Fruit fly (Drosophila melanogaster) whole organism, embryonic: Measurements from ENCODE around the gene CG31278.
A peak's percentile ranks its signal among the peaks of the same experiment; 100 is the strongest.

Source experiments
- Adf1 ChIP-seq: fragments of 200-800 bp; sonication (Bioruptor generic); IDR thresholded peaks from 2 replicates; pipeline ENCODE4 v1.3.6; 2022; ENCODE audit warnings: missing biosample characterization, missing genetic modification characterization
- Atf3 ChIP-seq: fragments of 200-800 bp; sonication (Bioruptor generic); optimal IDR thresholded peaks from 3 replicates; lab custom pipeline; 2016; ENCODE audit warnings: missing biosample characterization, missing genetic modification characterization
- BEAF-32 ChIP-seq: fragments of 200-800 bp; sonication (Bioruptor generic); optimal IDR thresholded peaks from 3 replicates; lab custom pipeline; 2017; ENCODE audit warnings: missing biosample characterization, missing genetic modification characterization, mild to moderate bottlenecking, moderate library complexity, missing genetic modification reagents
- CG10274 ChIP-seq: fragments of 200-800 bp; sonication (Bioruptor generic); optimal IDR thresholded peaks from 3 replicates; lab custom pipeline; 2017; ENCODE audit warnings: missing biosample characterization, mild to moderate bottlenecking, missing genetic modification characterization
- CG10543 ChIP-seq: fragments of 200-800 bp; sonication (Bioruptor generic); optimal IDR thresholded peaks from 3 replicates; lab custom pipeline; 2017; ENCODE audit warnings: missing biosample characterization, mild to moderate bottlenecking, missing genetic modification characterization, moderate library complexity
- CG10654 ChIP-seq: fragments of 200-800 bp; sonication (Bioruptor generic); optimal IDR thresholded peaks from 2 replicates; lab custom pipeline; 2016; ENCODE audit warnings: missing biosample characterization, missing genetic modification characterization
- CG11093 ChIP-seq: fragments of 200-800 bp; sonication (Bioruptor generic); IDR thresholded peaks from 3 replicates; pipeline ENCODE4 v1.3.6; 2022; ENCODE audit warnings: missing biosample characterization, missing genetic modification characterization
- CG11398 ChIP-seq: fragments of 200-800 bp; sonication (Bioruptor generic); optimal IDR thresholded peaks from 2 replicates; lab custom pipeline; 2016; ENCODE audit warnings: missing biosample characterization, missing genetic modification characterization
- CG11695 ChIP-seq: fragments of 200-800 bp; sonication (Bioruptor generic); IDR thresholded peaks from 3 replicates; pipeline ENCODE4 v1.3.6; 2022; ENCODE audit warnings: missing biosample characterization, missing genetic modification characterization
- CG12104 ChIP-seq: fragments of 200-800 bp; sonication (Bioruptor generic); optimal IDR thresholded peaks from 3 replicates; lab custom pipeline; 2016; ENCODE audit warnings: missing biosample characterization, missing genetic modification characterization
- CG12155 ChIP-seq: fragments of 200-800 bp; sonication (Bioruptor generic); optimal IDR thresholded peaks from 3 replicates; lab custom pipeline; 2016; ENCODE audit warnings: missing biosample characterization, missing genetic modification characterization
- CG12744 ChIP-seq: fragments of 200-800 bp; sonication (Bioruptor generic); optimal IDR thresholded peaks from 2 replicates; lab custom pipeline; 2016; ENCODE audit warnings: missing biosample characterization, missing genetic modification characterization
- CG13775 ChIP-seq: fragments of 200-800 bp; sonication (Bioruptor generic); optimal IDR thresholded peaks from 3 replicates; lab custom pipeline; 2017; ENCODE audit warnings: missing biosample characterization, mild to moderate bottlenecking, missing genetic modification characterization
- CG1603 ChIP-seq: fragments of 200-800 bp; sonication (Bioruptor generic); optimal IDR thresholded peaks from 2 replicates; lab custom pipeline; 2019; ENCODE audit warnings: missing biosample characterization, mild to moderate bottlenecking, missing genetic modification characterization, moderate library complexity
- CG1647 ChIP-seq: fragments of 200-800 bp; sonication (Bioruptor generic); optimal IDR thresholded peaks from 3 replicates; lab custom pipeline; 2016; ENCODE audit warnings: missing biosample characterization, missing genetic modification characterization
- CG16779 ChIP-seq: fragments of 200-800 bp; sonication (Bioruptor generic); IDR thresholded peaks from 2 replicates; pipeline ENCODE4 v1.3.6; 2022; ENCODE audit warnings: missing biosample characterization, missing genetic modification characterization
- CG17802 ChIP-seq: fragments of 200-800 bp; sonication (Bioruptor generic); optimal IDR thresholded peaks from 2 replicates; lab custom pipeline; 2018; ENCODE audit warnings: missing biosample characterization, mild to moderate bottlenecking, missing genetic modification characterization, moderate library complexity
- CG1792 ChIP-seq: fragments of 200-800 bp; sonication (Bioruptor generic); optimal IDR thresholded peaks from 2 replicates; lab custom pipeline; 2016; ENCODE audit warnings: missing biosample characterization, missing genetic modification characterization
- CG3995 ChIP-seq: fragments of 200-800 bp; sonication (Bioruptor generic); optimal IDR thresholded peaks from 3 replicates; lab custom pipeline; 2016; ENCODE audit warnings: missing biosample characterization, missing genetic modification characterization
- CG6854 ChIP-seq: fragments of 200-800 bp; sonication (Bioruptor generic); optimal IDR thresholded peaks from 3 replicates; lab custom pipeline; 2017; ENCODE audit warnings: missing biosample characterization, mild to moderate bottlenecking, missing genetic modification characterization
- CG7745 ChIP-seq: fragments of 200-800 bp; sonication (Bioruptor generic); optimal IDR thresholded peaks from 2 replicates; lab custom pipeline; 2018; ENCODE audit warnings: missing biosample characterization, mild to moderate bottlenecking, missing genetic modification characterization, moderate library complexity
- CG8924 ChIP-seq: fragments of 200-800 bp; optimal IDR thresholded peaks from 3 replicates; lab custom pipeline; 2019; ENCODE audit warnings: missing biosample characterization, mild to moderate bottlenecking, missing genetic modification characterization, moderate library complexity
- D19B ChIP-seq: fragments of 200-800 bp; sonication (Bioruptor generic); optimal IDR thresholded peaks from 2 replicates; lab custom pipeline; 2017; ENCODE audit warnings: missing biosample characterization, mild to moderate bottlenecking, missing genetic modification characterization
- Eip74EF ChIP-seq, 2 experiments: fragments of 200-800 bp in 1 of 2; fragments of >200 bp in 1 of 2; sonication (Bioruptor generic) in 1 of 2; optimal IDR thresholded peaks; 2 replicates each; lab custom pipeline; 2017 to 2019; ENCODE audit warnings: missing biosample characterization in 2 of 2, missing genetic modification characterization in 2 of 2, mild to moderate bottlenecking in 1 of 2, moderate library complexity in 1 of 2
- Ets97D ChIP-seq: fragments of 200-800 bp; sonication (Bioruptor generic); optimal IDR thresholded peaks from 3 replicates; lab custom pipeline; 2016; ENCODE audit warnings: missing biosample characterization, missing genetic modification characterization
- Jarid2 ChIP-seq: fragments of 200-800 bp; sonication (Bioruptor generic); optimal IDR thresholded peaks from 3 replicates; lab custom pipeline; 2017; ENCODE audit warnings: mild to moderate bottlenecking, missing biosample characterization, missing genetic modification reagents, missing genetic modification characterization
- Ravus ChIP-seq: fragments of 200-800 bp; sonication (Bioruptor generic); IDR thresholded peaks from 2 replicates; pipeline ENCODE4 v1.3.6; 2022; ENCODE audit warnings: missing biosample characterization, missing genetic modification characterization
- Rfx ChIP-seq: fragments of 200-800 bp; sonication (Bioruptor generic); IDR thresholded peaks from 2 replicates; pipeline ENCODE4 v1.3.6; 2022; ENCODE audit warnings: missing biosample characterization, missing genetic modification characterization
- Stat92E ChIP-seq, 3 experiments: fragments of >200 bp in 2 of 3; fragments of 200-800 bp in 1 of 3; sonication (Bioruptor generic) in 1 of 3; optimal IDR thresholded peaks; 2 replicates each; lab custom pipeline; 2017 to 2019; ENCODE audit warnings: missing biosample characterization in 3 of 3, missing genetic modification characterization in 3 of 3, mild to moderate bottlenecking in 1 of 3, moderate library complexity in 1 of 3
- Vsx1 ChIP-seq: fragments of 200-800 bp; sonication (Bioruptor generic); optimal IDR thresholded peaks from 2 replicates; lab custom pipeline; 2017; ENCODE audit warnings: missing biosample characterization, mild to moderate bottlenecking, missing genetic modification characterization, missing genetic modification reagents
- al ChIP-seq: fragments of 200-800 bp; sonication (Bioruptor generic); IDR thresholded peaks from 2 replicates; pipeline ENCODE4 v1.3.6; 2022; ENCODE audit warnings: missing biosample characterization, missing genetic modification characterization
- chm ChIP-seq: fragments of 200-800 bp; sonication (Bioruptor generic); IDR thresholded peaks from 2 replicates; pipeline ENCODE4 v1.3.6; 2022; ENCODE audit warnings: missing biosample characterization, missing genetic modification characterization
- en ChIP-seq: fragments of 200-800 bp; sonication (Bioruptor generic); optimal IDR thresholded peaks from 2 replicates; lab custom pipeline; 2016; ENCODE audit warnings: missing biosample characterization, missing genetic modification characterization
- fd64A ChIP-seq: fragments of 200-800 bp; sonication (Bioruptor generic); optimal IDR thresholded peaks from 3 replicates; lab custom pipeline; 2018; ENCODE audit warnings: missing biosample characterization, mild to moderate bottlenecking, missing genetic modification characterization
- ftz-f1 ChIP-seq: fragments of 200-800 bp; sonication (Bioruptor generic); optimal IDR thresholded peaks from 2 replicates; lab custom pipeline; 2016; ENCODE audit warnings: missing biosample characterization, missing genetic modification characterization
- her ChIP-seq: fragments of 200-800 bp; sonication (Bioruptor generic); optimal IDR thresholded peaks from 2 replicates; lab custom pipeline; 2016; ENCODE audit warnings: missing biosample characterization, missing genetic modification characterization
- jigr1 ChIP-seq: fragments of 200-800 bp; sonication (Bioruptor generic); IDR thresholded peaks from 3 replicates; pipeline ENCODE4 v1.3.6; 2022; ENCODE audit warnings: missing biosample characterization, missing genetic modification characterization
- lbe ChIP-seq: fragments of 200-800 bp; sonication (Bioruptor generic); optimal IDR thresholded peaks from 2 replicates; lab custom pipeline; 2016; ENCODE audit warnings: missing biosample characterization, mild to moderate bottlenecking, missing genetic modification characterization
- mld ChIP-seq: fragments of 200-800 bp; sonication (Bioruptor generic); IDR thresholded peaks from 3 replicates; pipeline ENCODE4 v1.3.6; 2022; ENCODE audit warnings: missing biosample characterization, missing genetic modification characterization; ENCODE audit not compliant: partially characterized antibody
- pnt ChIP-seq: fragments of 200-800 bp; sonication (Bioruptor generic); optimal IDR thresholded peaks from 3 replicates; lab custom pipeline; 2016; ENCODE audit warnings: missing biosample characterization, missing genetic modification characterization
- pum ChIP-seq: fragments of 200-800 bp; sonication (Bioruptor generic); optimal IDR thresholded peaks from 2 replicates; lab custom pipeline; 2016; ENCODE audit warnings: missing biosample characterization, missing genetic modification characterization
- slbo ChIP-seq: fragments of 200-800 bp; sonication (Bioruptor generic); IDR thresholded peaks from 2 replicates; pipeline ENCODE4 v1.3.6; 2022; ENCODE audit warnings: missing biosample characterization, missing genetic modification characterization
- slou ChIP-seq: fragments of 200-800 bp; sonication (Bioruptor generic); optimal IDR thresholded peaks from 3 replicates; lab custom pipeline; 2016; ENCODE audit warnings: missing biosample characterization, missing genetic modification characterization
- sna ChIP-seq: fragments of 200-800 bp; sonication (Bioruptor generic); IDR thresholded peaks from 2 replicates; pipeline ENCODE4 v1.3.6; 2022; ENCODE audit warnings: missing biosample characterization, missing genetic modification characterization; ENCODE audit not compliant: partially characterized antibody
- sug ChIP-seq: fragments of 200-800 bp; optimal IDR thresholded peaks from 2 replicates; lab custom pipeline; 2019; ENCODE audit warnings: missing biosample characterization, mild to moderate bottlenecking, missing genetic modification characterization, moderate library complexity
- tap ChIP-seq: fragments of 200-800 bp; optimal IDR thresholded peaks from 3 replicates; lab custom pipeline; 2019; ENCODE audit warnings: missing biosample characterization, mild to moderate bottlenecking, missing genetic modification characterization, moderate library complexity
- ttk ChIP-seq: fragments of 200-800 bp; sonication (Bioruptor generic); IDR thresholded peaks from 2 replicates; pipeline ENCODE4 v2.1.2; 2022; ENCODE audit warnings: missing biosample characterization, missing genetic modification characterization
- twi ChIP-seq: fragments of 200-800 bp; optimal IDR thresholded peaks from 2 replicates; lab custom pipeline; 2019; ENCODE audit warnings: missing biosample characterization, mild to moderate bottlenecking, missing genetic modification characterization, moderate library complexity
- tx ChIP-seq: fragments of 200-800 bp; sonication (Bioruptor generic); optimal IDR thresholded peaks from 2 replicates; lab custom pipeline; 2016; ENCODE audit warnings: missing biosample characterization, missing genetic modification characterization
- vnd ChIP-seq: fragments of 200-800 bp; sonication (Bioruptor generic); IDR thresholded peaks from 3 replicates; pipeline ENCODE4 v1.3.6; 2022; ENCODE audit warnings: missing biosample characterization, missing genetic modification characterization; ENCODE audit not compliant: partially characterized antibody
- wor ChIP-seq: fragments of 200-800 bp; sonication (Bioruptor generic); IDR thresholded peaks from 2 replicates; pipeline ENCODE4 v1.3.6; 2022; ENCODE audit warnings: missing biosample characterization, missing genetic modification characterization
- yki ChIP-seq: fragments of >200 bp; optimal IDR thresholded peaks from 3 replicates; lab custom pipeline; 2018

The CG31278 gene

dm6 chr3R:10684284-10684683, 23.9 kb downstream of the CG31278 start (continued):
- TF ChIP-seq sug (tag; lab: Kevin White, UChicago): no peak
- TF ChIP-seq CG11398 (GFP tag; lab: Kevin White, UChicago): peak; percentile 44
- TF ChIP-seq Rfx (GFP tag; lab: Robert Waterston, UW): peak; percentile 56
- TF ChIP-seq Jarid2: peak; percentile 13
- peak; percentile 53 for TF ChIP-seq CG8924 (tag; lab: Kevin White, UChicago)
- no peak for TF ChIP-seq vnd (GFP tag; lab: Robert Waterston, UW)
- peak in 1 of 2 experiments; percentile 58 for TF ChIP-seq Eip74EF (GFP tag; optimal IDR thresholded peaks at IDR 0.05; lab: Kevin White, UChicago)
- TF ChIP-seq jigr1: peak; percentile 54; the same call in 1 of the 3 replicates
- TF ChIP-seq Atf3: peak; percentile 15
- TF ChIP-seq BEAF-32 (GFP tag; lab: Kevin White, UChicago): no peak
- TF ChIP-seq CG7745 (tag; lab: Kevin White, UChicago): no peak
- no peak for TF ChIP-seq CG1792
- TF ChIP-seq yki (lab: Kevin White, UChicago): no peak
- peak; percentile 40 for TF ChIP-seq CG12104 (GFP tag; lab: Kevin White, UChicago)
- TF ChIP-seq tap (tag; lab: Kevin White, UChicago): peak; percentile 72
- TF ChIP-seq CG17802: peak; percentile 41
- TF ChIP-seq CG16779 (GFP tag; lab: Robert Waterston, UW): no peak
- peak; percentile 63 for TF ChIP-seq CG10654 (GFP tag; lab: Kevin White, UChicago)
- no peak for TF ChIP-seq ftz-f1 (GFP tag; lab: Kevin White, UChicago)
- peak; percentile 68 for TF ChIP-seq ttk (GFP tag; lab: Robert Waterston, UW)
- peak; percentile 46 for TF ChIP-seq en
- no peak for TF ChIP-seq slou (GFP tag; lab: Kevin White, UChicago)
- no peak for TF ChIP-seq CG11093 (GFP tag; lab: Robert Waterston, UW)
- TF ChIP-seq mld (GFP tag; lab: Robert Waterston, UW): no peak
- no peak for TF ChIP-seq CG10543 (GFP tag; lab: Kevin White, UChicago)
- peak; percentile 61 for TF ChIP-seq pnt (GFP tag; lab: Kevin White, UChicago)
- no peak for TF ChIP-seq lbe (GFP tag; lab: Kevin White, UChicago)
- TF ChIP-seq Adf1 (GFP tag; lab: Robert Waterston, UW): no peak
- no peak for TF ChIP-seq her (GFP tag; lab: Kevin White, UChicago)
- TF ChIP-seq twi (tag; lab: Kevin White, UChicago): no peak
- TF ChIP-seq CG3995 (GFP tag; lab: Kevin White, UChicago): no peak
- peak; percentile 56 for TF ChIP-seq CG10274 (GFP tag; lab: Kevin White, UChicago)
- TF ChIP-seq wor: peak; percentile 75
- TF ChIP-seq sna: no peak
- peak; percentile 60; the same call in 1 of the 3 replicates for TF ChIP-seq CG11695 (GFP tag; lab: Robert Waterston, UW)
- TF ChIP-seq chm (GFP tag; lab: Robert Waterston, UW): no peak
- TF ChIP-seq CG12155 (GFP tag; lab: Kevin White, UChicago): peak; percentile 3
- peak; percentile 68 for TF ChIP-seq pum
- no peak for TF ChIP-seq Stat92E (GFP tag; optimal IDR thresholded peaks at IDR 0.05; lab: Kevin White, UChicago)
- TF ChIP-seq D19B: no peak
- TF ChIP-seq CG13775: no peak
- TF ChIP-seq fd64A (GFP tag; lab: Kevin White, UChicago): no peak
- TF ChIP-seq CG1603 (tag; lab: Kevin White, UChicago): peak; percentile 76
- TF ChIP-seq Ets97D: no peak
- no peak for TF ChIP-seq CG12744 (GFP tag; lab: Kevin White, UChicago)
- TF ChIP-seq Ravus (GFP tag; lab: Robert Waterston, UW): peak; percentile 39; the same call in 1 of the 2 replicates
- peak; percentile 75 for TF ChIP-seq slbo (GFP tag; lab: Robert Waterston, UW)
- peak; percentile 42 for TF ChIP-seq al (GFP tag; lab: Robert Waterston, UW)
- TF ChIP-seq tx: peak; percentile 32
- TF ChIP-seq CG6854 (GFP tag; lab: Kevin White, UChicago): no peak
- peak; percentile 13 for TF ChIP-seq Vsx1 (GFP tag; lab: Kevin White, UChicago)
- TF ChIP-seq CG1647 (GFP tag; lab: Kevin White, UChicago): peak; percentile 71
